Worm (Caenorhabditis elegans) whole organism, midembryonic: ENCODE results near the gene nep-26.
A peak's percentile ranks its signal among the peaks of the same experiment; 100 is the strongest.
"Not testable (repeated sequence)": the region's sequence is repeated elsewhere in the genome, so short reads cannot be mapped to it uniquely, and the experiment has no call there.

Experiments used
- cog-1 ChIP-seq: sonication (generic microtip); optimal IDR thresholded peaks from 2 replicates; lab custom pipeline; 2016; ENCODE audit warnings: missing genetic modification characterization, missing compliant biosample characterization
- flt-1 ChIP-seq: fragments of 200-800 bp; sonication (Bioruptor generic); IDR thresholded peaks from 2 replicates; pipeline ENCODE4 v1.3.6; 2022; ENCODE audit warnings: missing genetic modification characterization, missing compliant biosample characterization
- med-1 ChIP-seq: sonication (generic microtip); optimal IDR thresholded peaks from 2 replicates; lab custom pipeline; 2017; ENCODE audit warnings: missing genetic modification characterization, mild to moderate bottlenecking, missing compliant biosample characterization, antibody characterized with exemption, missing genetic modification reagents; ENCODE audit not compliant: insufficient read depth
- ref-1 ChIP-seq: fragments of 200-800 bp; sonication (Bioruptor generic); conservative IDR thresholded peaks from 2 replicates; pipeline ENCODE4 v1.3.6; 2022; ENCODE audit warnings: missing genetic modification reagents, missing genetic modification characterization, missing compliant biosample characterization
- tab-1 ChIP-seq: fragments of 200-800 bp; sonication (Bioruptor generic); IDR thresholded peaks from 2 replicates; pipeline ENCODE4 v1.3.6; 2022; ENCODE audit warnings: missing genetic modification characterization, missing compliant biosample characterization
- ztf-29 ChIP-seq: fragments of 200-800 bp; sonication (Bioruptor generic); IDR thresholded peaks from 2 replicates; pipeline ENCODE4 v1.3.6; 2022; ENCODE audit warnings: missing genetic modification reagents, missing genetic modification characterization, missing compliant biosample characterization

DNA sequence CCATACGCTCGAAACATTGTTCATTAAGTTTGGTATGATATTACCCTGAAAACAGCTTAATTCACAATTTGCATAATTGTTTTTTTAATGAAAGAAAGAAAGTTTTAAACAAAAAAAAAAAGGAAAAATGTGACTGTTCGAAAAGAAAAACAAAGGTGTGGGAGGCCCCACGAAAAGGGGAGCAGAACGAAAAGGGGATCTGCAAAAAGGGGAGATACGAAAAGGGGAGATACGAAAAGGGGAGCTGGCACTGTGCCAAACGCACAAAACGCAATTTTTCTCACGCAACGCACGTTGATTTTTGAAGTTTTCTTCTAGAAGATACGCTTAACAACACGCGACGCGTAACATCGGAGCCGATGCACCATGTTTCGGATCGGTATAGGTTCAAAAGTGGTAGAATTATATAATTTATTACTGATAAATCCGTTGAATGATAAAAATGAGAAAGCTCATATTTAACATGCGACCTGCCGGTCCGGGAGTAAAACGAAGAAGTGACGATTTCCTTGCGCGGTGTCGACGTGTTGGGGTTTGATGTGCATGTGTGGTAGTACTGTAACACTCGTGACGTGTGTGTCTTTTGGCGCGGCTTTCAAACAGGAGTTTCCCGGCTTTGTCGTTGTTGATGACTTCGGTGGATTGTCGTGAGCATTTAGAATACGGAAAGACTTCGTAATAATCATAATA, 52.2 kb downstream of the nep-26 start, which contains the start of gene nrde-2:
- not testable (repeated sequence) for TF ChIP-seq tab-1 (GFP tag; lab: Robert Waterston, UW); cog-1 (tag; lab: Kevin White, UChicago); ztf-29 (GFP tag; lab: Robert Waterston, UW); med-1 (GFP tag; lab: Kevin White, UChicago)
- TF ChIP-seq ref-1 (peak; percentile 41; the same call in 1 of the 2 replicates), flt-1 (GFP tag; lab: Robert Waterston, UW) (peak; percentile 80)
